Fruit fly (Drosophila melanogaster): Measurements from ENCODE around the gene twit.

dm6 chr2L:20824136-20824789 is 28.1 kb upstream of the twit start:
- TF ChIP-seq CG8478 (optimal IDR thresholded peaks at IDR 0.05) (no peak), CTCF (optimal IDR thresholded peaks at IDR 0.05) (no peak)

Measured in S2 (cell line).